Fruit fly (Drosophila melanogaster): ENCODE results near the gene CG34155.

dm6 chr3R:30596704-30597103 lies 36.7 kb upstream of the CG34155 start, which contains the start of gene CG31019:
- TF ChIP-seq CG6854 (GFP tag; optimal IDR thresholded peaks at IDR 0.05) (no peak), Hand (GFP tag; optimal IDR thresholded peaks at IDR 0.05) (no peak), CG12744 (GFP tag; optimal IDR thresholded peaks at IDR 0.05) (no peak), CG17359 (tag; optimal IDR thresholded peaks at IDR 0.05) (no peak), CG43689 (GFP tag; IDR thresholded peaks at IDR 0.05) (no peak)

Data from whole organism, embryonic.